Worm (Caenorhabditis elegans): ENCODE results near the gene ugt-50.

The ugt-50 gene

ce11 chrX:12659814-12660213 lies 31.6 kb upstream of the ugt-50 start, which contains the start of gene C02B4.3:
C02B4.3 (minus strand) TSS chrX:12659847.
- no peak for TF ChIP-seq K11D2.4 (GFP tag; IDR thresholded peaks at IDR 0.05)
- TF ChIP-seq ztf-18 (tag; optimal IDR thresholded peaks at IDR 0.05): no peak
- no peak for TF ChIP-seq nhr-80 (tag; optimal IDR thresholded peaks at IDR 0.05)
- no peak for TF ChIP-seq tlf-1 (GFP tag; optimal IDR thresholded peaks at IDR 0.05)
- no peak for TF ChIP-seq B0035.1 (tag; optimal IDR thresholded peaks at IDR 0.05)
- TF ChIP-seq madf-8 (GFP tag; conservative IDR thresholded peaks at IDR 0.05): no peak
- TF ChIP-seq Y53F4B.3 (GFP tag; IDR thresholded peaks at IDR 0.05): no peak
- TF ChIP-seq F57C9.4 (tag; optimal IDR thresholded peaks at IDR 0.05): no peak
- TF ChIP-seq ztf-25 (GFP tag; IDR thresholded peaks at IDR 0.05): no peak

ce11 chrX:12661091-12661526 lies 30.3 kb upstream of the ugt-50 start:
- TF ChIP-seq madf-3 (GFP tag; IDR thresholded peaks at IDR 0.05) (no peak), nhr-27 (tag; optimal IDR thresholded peaks at IDR 0.05) (peak; percentile 76), unc-130 (GFP tag; optimal IDR thresholded peaks at IDR 0.05) (peak; percentile 57), nhr-120 (GFP tag; IDR thresholded peaks at IDR 0.05) (no peak), cebp-2 (GFP tag; IDR thresholded peaks at IDR 0.05) (no peak), attf-3 (GFP tag; conservative IDR thresholded peaks at IDR 0.05) (0 out of 2 replicates have a peak, but pooled peaks have one; percentile 14), sptf-2 (GFP tag; optimal IDR thresholded peaks at IDR 0.05) (peak; percentile 77), Y95B8A.8 (GFP tag; IDR thresholded peaks at IDR 0.05) (no peak), hsf-1 (GFP tag; IDR thresholded peaks at IDR 0.05) (0 out of 2 replicates have a peak, but pooled peaks have one; percentile 5), xnd-1 (tag; optimal IDR thresholded peaks at IDR 0.05) (no peak), tlf-1 (GFP tag; optimal IDR thresholded peaks at IDR 0.05) (no peak), ekl-4 (GFP tag; IDR thresholded peaks at IDR 0.05) (peak; percentile 61; the same call in 1 of the 2 replicates), efl-1 (GFP tag; optimal IDR thresholded peaks at IDR 0.05) (no peak), ztf-6 (GFP tag; IDR thresholded peaks at IDR 0.05) (no peak), Y67H2A.10 (GFP tag; conservative IDR thresholded peaks at IDR 0.05) (peak; percentile 46; the same call in 1 of the 2 replicates), F22D6.2 (tag; optimal IDR thresholded peaks at IDR 0.05) (peak; percentile 37), hmg-1.2 (GFP tag; IDR thresholded peaks at IDR 0.05) (peak; percentile 79), ceh-79 (tag; optimal IDR thresholded peaks at IDR 0.05) (peak; percentile 31), ztf-28 (GFP tag; IDR thresholded peaks at IDR 0.05) (no peak), egl-18 (GFP tag; IDR thresholded peaks at IDR 0.05) (0 out of 2 replicates have a peak, but pooled peaks have one; percentile 34), aptf-2 (GFP tag; conservative IDR thresholded peaks at IDR 0.05) (no peak), rpc-1 (optimal IDR thresholded peaks at IDR 0.05) (peak; percentile 88), rpc-1 (tag; optimal IDR thresholded peaks at IDR 0.05) (peak; percentile 90), let-526 (GFP tag; IDR thresholded peaks at IDR 0.05) (0 out of 2 replicates have a peak, but pooled peaks have one; percentile 13), Y79H2A.3 (GFP tag; conservative IDR thresholded peaks at IDR 0.05) (no peak), akir-1 (GFP tag; optimal IDR thresholded peaks at IDR 0.05) (no peak), snpc-3.4 (tag; optimal IDR thresholded peaks at IDR 0.05) (peak; percentile 79), lin-40 (tag; optimal IDR thresholded peaks at IDR 0.05) (peak; percentile 76), ceh-100 (GFP tag; IDR thresholded peaks at IDR 0.05) (0 out of 2 replicates have a peak, but pooled peaks have one; percentile 23), ceh-58 (GFP tag; IDR thresholded peaks at IDR 0.05) (no peak), B0336.3 (GFP tag; IDR thresholded peaks at IDR 0.05) (peak; percentile 53; the same call in 1 of the 2 replicates), madf-6 (GFP tag; IDR thresholded peaks at IDR 0.05) (peak; percentile 47; the same call in 1 of the 2 replicates), mxl-1 (tag; optimal IDR thresholded peaks at IDR 0.05) (peak; percentile 79), sdz-38 (tag; optimal IDR thresholded peaks at IDR 0.05) (no peak), ztf-22 (GFP tag; optimal IDR thresholded peaks at IDR 0.05) (no peak), F52B5.7 (tag; optimal IDR thresholded peaks at IDR 0.05) (peak; percentile 64), nhr-90 (tag; optimal IDR thresholded peaks at IDR 0.05) (peak; percentile 76), ceh-91 (GFP tag; IDR thresholded peaks at IDR 0.05) (no peak), nfya-1 (tag; optimal IDR thresholded peaks at IDR 0.05; ENCODE audit: borderline replicate concordance, insufficient read depth) (no peak), athp-1 (tag; optimal IDR thresholded peaks at IDR 0.05) (peak; percentile 39)

Data from whole organism, young adult.